Worm (Caenorhabditis elegans): ENCODE results near the gene Y67D2.2.

- TF ChIP-seq pha-4 (tag; optimal IDR thresholded peaks at IDR 0.05) (no peak), pha-2 (tag; optimal IDR thresholded peaks at IDR 0.05) (no peak), ceh-48 (tag; optimal IDR thresholded peaks at IDR 0.05) (peak; percentile 43), ceh-6 (GFP tag; optimal IDR thresholded peaks at IDR 0.05) (no peak), ama-1 (optimal IDR thresholded peaks at IDR 0.05) (no peak), ceh-19 (GFP tag; optimal IDR thresholded peaks at IDR 0.05) (no peak), hlh-13 (GFP tag; optimal IDR thresholded peaks at IDR 0.05) (no peak), fax-1 (tag; optimal IDR thresholded peaks at IDR 0.05) (no peak), nhr-11 (tag; optimal IDR thresholded peaks at IDR 0.05) (no peak), sdc-2 (tag; optimal IDR thresholded peaks at IDR 0.05) (no peak), ceh-22 (tag; optimal IDR thresholded peaks at IDR 0.05) (no peak), ceh-14 (tag; optimal IDR thresholded peaks at IDR 0.05) (no peak), syd-9 (tag; optimal IDR thresholded peaks at IDR 0.05) (no peak)
Observed at ce11 chrIII:1543406-1544011, 15.1 kb upstream of the Y67D2.2 start.
